Worm (Caenorhabditis elegans): ENCODE results near the gene lgc-27.

The lgc-27 gene

DNA sequence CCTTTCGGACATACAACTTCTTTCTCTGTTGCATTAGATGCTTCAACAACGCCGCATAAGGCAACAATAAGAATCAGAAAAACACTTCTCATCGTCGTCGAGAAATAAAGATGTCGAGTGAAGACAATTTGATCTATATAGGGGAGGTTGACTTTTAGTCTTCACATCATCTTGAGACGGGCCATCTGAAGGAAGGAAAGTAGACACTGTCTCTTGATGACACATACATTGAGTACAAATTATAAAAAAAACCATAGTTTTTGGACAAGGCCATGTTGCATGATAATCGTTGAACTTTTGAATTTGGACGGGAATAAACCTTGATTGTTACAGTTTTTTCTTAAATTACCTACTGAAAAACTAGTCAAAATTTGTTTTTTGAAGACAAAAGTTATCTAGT is 27.2 kb upstream of the lgc-27 start, which contains the start of gene clec-139:
Gene clec-139, minus strand, starts transcription at position 101 of the 400 bp plus-strand sequence.
- TF ChIP-seq dao-5 (tag; optimal IDR thresholded peaks at IDR 0.05) (no peak), W03F9.2 (tag; optimal IDR thresholded peaks at IDR 0.05) (no peak), him-1 (tag; optimal IDR thresholded peaks at IDR 0.05) (no peak)

DNA sequence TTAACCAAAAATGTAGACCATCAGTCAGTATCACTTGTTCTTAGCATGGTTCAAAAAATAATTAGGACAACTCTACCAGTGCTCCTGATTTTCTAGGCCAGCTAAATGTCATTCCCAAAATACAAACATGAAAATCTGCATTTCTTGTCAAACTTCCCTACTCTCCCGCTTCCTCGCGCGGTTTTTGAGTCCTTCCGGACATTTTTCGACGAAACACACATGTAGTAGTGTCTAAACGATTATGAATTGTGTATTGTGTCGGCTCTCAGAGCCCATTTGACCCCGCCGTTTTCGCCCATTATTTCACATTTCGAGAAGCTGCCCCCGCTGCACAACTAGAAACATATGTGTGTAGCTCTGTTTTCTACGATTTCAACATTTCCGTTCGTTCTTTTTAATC is 22.3 kb upstream of the lgc-27 start, which contains the start of gene F35D11.1:
Gene F35D11.1, plus strand, starts transcription at position 301 of the 400 bp plus-strand sequence.
- TF ChIP-seq W03F9.2 (tag; optimal IDR thresholded peaks at IDR 0.05), result no peak
- no peak for TF ChIP-seq dao-5 (tag; optimal IDR thresholded peaks at IDR 0.05)
- TF ChIP-seq him-1 (tag; optimal IDR thresholded peaks at IDR 0.05), result no peak

DNA sequence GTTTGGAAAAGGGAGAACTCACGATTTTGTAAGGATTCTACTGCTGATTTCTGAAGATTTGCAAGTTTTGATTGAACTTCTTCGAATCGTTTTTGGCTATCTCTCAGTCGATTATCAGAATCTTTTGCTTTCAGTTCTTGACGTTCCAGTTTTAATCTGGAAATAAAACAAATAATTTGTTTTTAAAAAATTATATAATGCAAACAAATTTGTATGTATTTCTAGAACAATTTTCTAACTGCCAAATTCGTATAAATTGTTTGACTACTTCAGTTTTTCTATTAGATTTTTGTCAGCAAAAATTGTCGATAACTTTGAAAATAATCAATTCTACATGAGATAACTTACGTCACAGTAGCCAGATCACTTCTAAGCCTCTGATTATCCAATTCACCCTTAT is 17.4 kb upstream of the lgc-27 start:
- TF ChIP-seq him-1 (tag; optimal IDR thresholded peaks at IDR 0.05), result no peak
- no peak for TF ChIP-seq W03F9.2 (tag; optimal IDR thresholded peaks at IDR 0.05)
- TF ChIP-seq dao-5 (tag; optimal IDR thresholded peaks at IDR 0.05), result no peak

DNA sequence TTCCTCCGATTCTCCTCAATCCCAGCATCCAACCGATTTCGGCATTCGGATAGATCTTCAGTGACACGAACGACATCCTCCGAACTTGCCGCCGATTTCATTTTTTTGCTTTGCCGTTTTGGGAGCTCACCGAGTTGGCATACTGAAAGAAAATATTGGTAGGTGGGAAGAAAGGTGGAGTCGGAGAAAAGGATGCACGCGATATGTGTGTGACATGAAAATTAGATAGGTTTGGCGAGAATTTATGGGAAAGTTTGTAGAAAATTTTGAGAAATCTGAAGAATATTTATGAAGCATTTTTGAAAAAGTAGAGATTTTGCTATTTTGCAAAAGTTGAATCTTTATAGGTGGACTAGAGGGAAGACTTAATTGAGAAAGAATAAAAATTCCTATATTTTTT is 10.6 kb upstream of the lgc-27 start, which contains the start of gene che-10:
Gene che-10, minus strand, starts transcription at position 101 of the 400 bp plus-strand sequence.
- TF ChIP-seq W03F9.2 (tag; optimal IDR thresholded peaks at IDR 0.05) (no peak), dao-5 (tag; optimal IDR thresholded peaks at IDR 0.05) (no peak), him-1 (tag; optimal IDR thresholded peaks at IDR 0.05) (no peak)

ce11 chrII:4638891-4639290 is 10.0 kb upstream of the lgc-27 start:
- no peak for TF ChIP-seq him-1 (tag; optimal IDR thresholded peaks at IDR 0.05)
- no peak for TF ChIP-seq W03F9.2 (tag; optimal IDR thresholded peaks at IDR 0.05)
- no peak for TF ChIP-seq dao-5 (tag; optimal IDR thresholded peaks at IDR 0.05)

ce11 chrII:4640748-4641147 is 8.1 kb upstream of the lgc-27 start:
- TF ChIP-seq him-1 (tag; optimal IDR thresholded peaks at IDR 0.05) (no peak), W03F9.2 (tag; optimal IDR thresholded peaks at IDR 0.05) (no peak), dao-5 (tag; optimal IDR thresholded peaks at IDR 0.05) (no peak)

DNA sequence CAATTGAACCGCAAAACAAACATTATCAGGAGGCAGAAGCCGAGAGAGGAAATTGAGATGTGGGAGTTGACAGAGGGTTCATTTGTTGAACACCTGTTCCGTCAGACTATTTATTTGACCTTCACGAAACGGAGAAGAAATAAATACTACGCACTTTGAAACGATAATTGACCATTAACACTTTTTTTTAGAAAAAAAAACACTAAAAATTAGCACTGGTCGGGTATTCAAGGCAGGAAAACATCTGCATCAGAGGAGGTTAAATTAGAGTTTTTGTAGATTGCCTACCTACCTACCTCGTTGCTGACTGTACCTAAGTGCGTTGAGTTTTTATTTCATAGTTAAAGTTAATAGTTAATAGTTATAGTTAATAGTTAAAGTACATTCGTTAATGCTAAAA is 1.2 kb downstream of the lgc-27 start:
- no peak for TF ChIP-seq him-1 (tag; optimal IDR thresholded peaks at IDR 0.05)
- no peak for TF ChIP-seq W03F9.2 (tag; optimal IDR thresholded peaks at IDR 0.05)
- TF ChIP-seq dao-5 (tag; optimal IDR thresholded peaks at IDR 0.05), result no peak

- TF ChIP-seq dao-5 (tag; optimal IDR thresholded peaks at IDR 0.05) (no peak), W03F9.2 (tag; optimal IDR thresholded peaks at IDR 0.05) (no peak), him-1 (tag; optimal IDR thresholded peaks at IDR 0.05) (no peak)
These were observed 6.9 kb downstream of the lgc-27 start, which contains the start of gene fut-6 for ce11 chrII:4655834-4656233. TSS of gene fut-6 (minus strand) at chrII:4655934.

DNA sequence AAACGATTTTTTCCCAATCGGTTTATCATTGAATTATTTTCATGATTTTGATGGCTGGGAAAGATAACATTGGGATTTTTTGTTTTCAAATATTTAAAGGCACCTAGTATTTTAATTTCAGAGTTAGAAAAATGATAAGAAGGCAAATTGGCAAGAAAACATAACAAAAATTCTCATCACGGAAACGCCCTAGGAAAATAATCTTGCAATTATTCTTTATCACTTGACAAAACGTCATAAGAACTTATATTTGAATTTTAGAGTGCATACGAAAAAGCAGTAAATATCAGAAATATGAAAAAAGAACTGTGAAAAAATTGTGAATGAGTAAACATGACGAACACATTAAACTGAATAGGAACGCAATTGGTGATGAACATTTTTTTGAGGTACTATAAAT is 8.5 kb downstream of the lgc-27 start:
- TF ChIP-seq W03F9.2 (tag; optimal IDR thresholded peaks at IDR 0.05) (no peak), him-1 (tag; optimal IDR thresholded peaks at IDR 0.05) (no peak), dao-5 (tag; optimal IDR thresholded peaks at IDR 0.05) (no peak)

ce11 chrII:4658245-4658644 is 9.4 kb downstream of the lgc-27 start:
- TF ChIP-seq him-1 (tag; optimal IDR thresholded peaks at IDR 0.05) (no peak), dao-5 (tag; optimal IDR thresholded peaks at IDR 0.05) (no peak)

DNA sequence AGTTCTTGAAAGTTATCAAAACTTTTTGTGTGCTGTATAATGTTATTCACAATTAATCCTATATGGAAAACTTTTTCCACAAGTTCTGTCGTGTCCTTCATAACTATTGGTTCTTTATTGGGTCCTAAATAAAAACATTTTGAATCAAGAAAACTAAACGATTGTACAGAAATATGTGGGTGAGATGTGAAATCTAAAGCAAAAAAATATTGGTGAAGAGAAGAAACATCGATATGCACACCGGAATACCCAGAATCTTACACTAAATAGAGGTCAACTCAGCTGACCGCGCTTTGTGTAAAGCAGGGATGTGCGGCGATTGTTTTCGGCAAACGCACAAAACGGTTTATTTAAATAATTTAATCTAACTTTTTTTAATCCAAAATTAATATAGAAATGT is 12.4 kb downstream of the lgc-27 start, which contains the start of gene T05A7.13:
Gene T05A7.13, minus strand, starts transcription at position 101 of the 400 bp plus-strand sequence.
- TF ChIP-seq W03F9.2 (tag; optimal IDR thresholded peaks at IDR 0.05) (no peak), dao-5 (tag; optimal IDR thresholded peaks at IDR 0.05) (no peak), him-1 (tag; optimal IDR thresholded peaks at IDR 0.05) (no peak)

DNA sequence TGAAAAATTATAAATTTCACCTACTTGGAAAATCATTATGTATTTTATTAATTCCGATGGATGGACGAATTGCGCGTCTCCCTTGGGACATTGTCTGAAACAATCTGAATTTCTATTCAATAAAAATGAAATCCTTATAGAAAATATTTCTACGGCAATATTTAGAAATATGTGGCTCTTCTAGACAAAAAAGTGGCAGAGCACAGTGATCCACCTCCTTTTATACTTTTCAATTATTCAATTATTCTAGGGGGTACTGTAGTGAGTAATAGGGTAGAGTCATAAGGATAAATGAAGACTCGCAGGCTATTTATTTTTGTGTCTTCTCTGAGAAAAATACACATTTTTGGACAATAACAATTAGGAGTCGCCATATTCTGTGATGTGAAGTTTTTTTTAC is 14.3 kb downstream of the lgc-27 start, which contains the start of gene T05A7.12:
Gene T05A7.12, minus strand, starts transcription at position 101 of the 400 bp plus-strand sequence.
- TF ChIP-seq him-1 (tag; optimal IDR thresholded peaks at IDR 0.05) (no peak), dao-5 (tag; optimal IDR thresholded peaks at IDR 0.05) (no peak), W03F9.2 (tag; optimal IDR thresholded peaks at IDR 0.05) (no peak)

DNA sequence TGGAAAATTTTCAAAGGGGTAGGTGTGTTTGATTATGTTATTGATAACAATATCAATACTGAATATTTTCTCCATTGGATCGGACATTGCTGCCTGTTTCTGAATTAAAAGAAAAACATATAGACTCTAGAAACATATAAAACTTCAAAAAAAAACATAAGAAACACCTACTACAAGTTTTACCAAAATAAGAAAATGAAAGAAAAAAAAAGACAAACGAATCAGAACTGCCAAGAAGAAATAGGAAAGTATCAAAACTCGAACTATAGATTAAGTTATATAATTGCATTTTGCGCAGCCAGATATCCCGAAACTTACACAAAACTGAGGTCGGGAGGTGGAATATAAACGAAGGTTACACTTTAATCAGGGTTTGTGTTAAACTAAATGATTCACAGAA is 16.5 kb downstream of the lgc-27 start, which contains the start of gene T05A7.11:
Gene T05A7.11, minus strand, starts transcription at position 101 of the 400 bp plus-strand sequence.
- no peak for TF ChIP-seq dao-5 (tag; optimal IDR thresholded peaks at IDR 0.05)
- TF ChIP-seq him-1 (tag; optimal IDR thresholded peaks at IDR 0.05), result no peak
- TF ChIP-seq W03F9.2 (tag; optimal IDR thresholded peaks at IDR 0.05), result no peak

- TF ChIP-seq dao-5 (tag; optimal IDR thresholded peaks at IDR 0.05), result no peak
- TF ChIP-seq him-1 (tag; optimal IDR thresholded peaks at IDR 0.05), result no peak
- no peak for TF ChIP-seq W03F9.2 (tag; optimal IDR thresholded peaks at IDR 0.05)
These were observed 18.7 kb downstream of the lgc-27 start, which contains the start of gene fut-5 for ce11 chrII:4667572-4667971. TSS of gene fut-5 (minus strand) at chrII:4667672.

ce11 chrII:4671692-4672091 is 22.8 kb downstream of the lgc-27 start, which contains the start of gene T05A7.6:
TSS of gene T05A7.6 (minus strand) at chrII:4671792.
- no peak for TF ChIP-seq W03F9.2 (tag; optimal IDR thresholded peaks at IDR 0.05)
- no peak for TF ChIP-seq him-1 (tag; optimal IDR thresholded peaks at IDR 0.05)
- TF ChIP-seq dao-5 (tag; optimal IDR thresholded peaks at IDR 0.05), result no peak

Data from whole organism, L4/young adult.